Fruit fly (Drosophila melanogaster) S2 (cell line): ENCODE results near the gene Nedd4.

Experiments used
- CG8478 ChIP-seq: fragments of >200 bp; optimal IDR thresholded peaks from 2 replicates; lab custom pipeline; 2018
- CTCF ChIP-seq, 2 experiments: fragments of >200 bp; optimal IDR thresholded peaks; 2 replicates each; lab custom pipeline; 2018

The Nedd4 gene

dm6 chr3L:17529511-17530194 is at the start of gene Nedd4, which contains the start of gene Edc3:
Gene Nedd4, plus strand, starts transcription at chr3L:17530081.
Gene Edc3, minus strand, starts transcription at chr3L:17529861.
- TF ChIP-seq CG8478, result no peak
- no peak for TF ChIP-seq CTCF (optimal IDR thresholded peaks at IDR 0.05; lab: Kevin White, UChicago)

- TF ChIP-seq CTCF (optimal IDR thresholded peaks at IDR 0.05; lab: Kevin White, UChicago), result no peak
- no peak for TF ChIP-seq CG8478
Observed at dm6 chr3L:17485280-17485792, 44.5 kb upstream of the Nedd4 start.

dm6 chr3L:17486130-17486529 is 43.8 kb upstream of the Nedd4 start, which contains the start of gene CG6333:
Gene CG6333, minus strand, starts transcription at chr3L:17486230.
- no peak for TF ChIP-seq CG8478
- no peak for TF ChIP-seq CTCF (optimal IDR thresholded peaks at IDR 0.05; lab: Kevin White, UChicago)

- TF ChIP-seq CG8478 (no peak), CTCF (optimal IDR thresholded peaks at IDR 0.05; lab: Kevin White, UChicago) (no peak)
Observed at dm6 chr3L:17486794-17487726, 42.8 kb upstream of the Nedd4 start, which contains the start of gene Oatp74D. Gene Oatp74D, plus strand, starts transcription at chr3L:17487118.

dm6 chr3L:17488622-17489391 is 41.1 kb upstream of the Nedd4 start:
- TF ChIP-seq CTCF (optimal IDR thresholded peaks at IDR 0.05; lab: Kevin White, UChicago) (no peak), CG8478 (no peak)

dm6 chr3L:17491646-17492045 is 38.2 kb upstream of the Nedd4 start:
- TF ChIP-seq CTCF (optimal IDR thresholded peaks at IDR 0.05; lab: Kevin White, UChicago) (no peak), CG8478 (no peak)

- TF ChIP-seq CTCF (optimal IDR thresholded peaks at IDR 0.05; lab: Kevin White, UChicago), result no peak
- TF ChIP-seq CG8478, result no peak
Observed at dm6 chr3L:17493256-17493655, 36.6 kb upstream of the Nedd4 start.

- no peak for TF ChIP-seq CTCF (optimal IDR thresholded peaks at IDR 0.05; lab: Kevin White, UChicago)
- no peak for TF ChIP-seq CG8478
Observed at dm6 chr3L:17493807-17494404, 36.0 kb upstream of the Nedd4 start.

- TF ChIP-seq CTCF (optimal IDR thresholded peaks at IDR 0.05; lab: Kevin White, UChicago), result no peak
- TF ChIP-seq CG8478, result no peak
Observed at dm6 chr3L:17494541-17494940, 35.3 kb upstream of the Nedd4 start, which contains the start of gene edin. Gene edin, plus strand, starts transcription at chr3L:17494880.

dm6 chr3L:17495266-17495961 is 34.5 kb upstream of the Nedd4 start:
- TF ChIP-seq CG8478 (no peak), CTCF (optimal IDR thresholded peaks at IDR 0.05; lab: Kevin White, UChicago) (no peak)

dm6 chr3L:17496012-17496411 is 33.9 kb upstream of the Nedd4 start:
- TF ChIP-seq CTCF (optimal IDR thresholded peaks at IDR 0.05; lab: Kevin White, UChicago) (no peak), CG8478 (no peak)

- TF ChIP-seq CG8478 (no peak), CTCF (optimal IDR thresholded peaks at IDR 0.05; lab: Kevin White, UChicago) (no peak)
Observed at dm6 chr3L:17496871-17497492, 32.9 kb upstream of the Nedd4 start.

dm6 chr3L:17497969-17498368 is 31.9 kb upstream of the Nedd4 start:
- TF ChIP-seq CG8478 (no peak), CTCF (optimal IDR thresholded peaks at IDR 0.05; lab: Kevin White, UChicago) (no peak)
